Fruit fly (Drosophila melanogaster): ENCODE measurements around the gene bnb.
A peak's percentile ranks its signal among the peaks of the same experiment; 100 is the strongest.

The bnb gene

DNA sequence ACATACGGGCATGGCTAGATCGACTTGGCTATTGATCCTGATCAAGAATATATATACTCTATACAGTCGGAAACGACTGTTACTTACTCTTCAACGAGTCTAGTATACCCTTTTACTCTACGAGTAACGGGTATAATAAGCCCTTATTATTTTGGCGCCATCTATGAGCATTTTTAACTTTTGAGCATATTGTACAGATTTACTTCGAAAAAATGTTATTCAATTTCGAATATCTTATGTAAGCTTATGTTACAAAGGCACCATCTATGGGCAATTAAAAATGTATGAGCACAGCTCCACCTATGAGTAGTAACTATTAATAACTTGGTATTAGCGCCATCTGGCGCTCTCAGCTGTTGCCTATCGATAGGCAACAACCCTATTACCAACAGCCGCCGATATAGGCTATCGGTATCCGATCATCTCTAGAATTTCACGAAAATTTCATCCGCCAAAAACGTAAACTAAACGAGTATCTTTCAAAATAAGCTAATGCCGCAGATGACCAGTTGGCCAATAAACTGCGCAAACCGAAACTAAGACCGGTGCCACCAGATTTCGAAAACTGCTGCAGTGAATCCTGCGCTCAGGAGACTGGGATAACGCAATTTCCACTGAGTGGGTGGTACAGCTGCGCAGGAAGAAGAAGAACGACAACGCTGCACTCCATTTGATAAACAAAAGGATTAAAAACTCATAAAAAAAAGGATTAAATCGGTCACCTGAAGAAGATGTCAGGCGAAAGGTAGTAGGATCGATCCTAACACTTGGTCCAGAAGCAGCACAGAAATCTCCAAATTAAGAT lies 45.9 kb upstream of the bnb start, which contains the start of gene htk (continued):
- peak; percentile 78 for TF ChIP-seq NC2β (GFP tag; optimal IDR thresholded peaks at IDR 0.05)
- TF ChIP-seq MTF-1 (GFP tag; optimal IDR thresholded peaks at IDR 0.05; ENCODE audit: borderline replicate concordance): peak; percentile 70
- TF ChIP-seq Hmr (GFP tag; optimal IDR thresholded peaks at IDR 0.05): peak; percentile 75
- TF ChIP-seq CG7987 (GFP tag; optimal IDR thresholded peaks at IDR 0.05): peak; percentile 72
- TF ChIP-seq CG8290 (GFP tag; optimal IDR thresholded peaks at IDR 0.05): peak; percentile 87
- peak; percentile 52 to 88 for TF ChIP-seq CG8290 (tag; optimal IDR thresholded peaks at IDR 0.05)
- peak; percentile 74 for TF ChIP-seq YL-1 (GFP tag; optimal IDR thresholded peaks at IDR 0.05)
- TF ChIP-seq Bdp1 (GFP tag; optimal IDR thresholded peaks at IDR 0.05): peak; percentile 39
- TF ChIP-seq CG2202 (tag; optimal IDR thresholded peaks at IDR 0.05): no peak
- TF ChIP-seq CG11085 (GFP tag; IDR thresholded peaks at IDR 0.05): peak; percentile 72
- peak; percentile 50 for TF ChIP-seq gsb (GFP tag; IDR thresholded peaks at IDR 0.05)
- TF ChIP-seq wor (GFP tag; IDR thresholded peaks at IDR 0.05): no peak
- no peak for TF ChIP-seq sc (optimal IDR thresholded peaks at IDR 0.05)
- TF ChIP-seq sc (GFP tag; optimal IDR thresholded peaks at IDR 0.05): peak; percentile 3
- peak; percentile 22; the same call in 1 of the 2 replicates for TF ChIP-seq esg (GFP tag; conservative IDR thresholded peaks at IDR 0.05)
- TF ChIP-seq insv (GFP tag; optimal IDR thresholded peaks at IDR 0.05): peak in 1 of 2 experiments; percentile 71
- peak; percentile 36 for TF ChIP-seq repo (GFP tag; optimal IDR thresholded peaks at IDR 0.05)
- TF ChIP-seq stc (GFP tag; IDR thresholded peaks at IDR 0.05): no peak; the same call in 1 of the 2 replicates
- no peak for TF ChIP-seq rib (GFP tag; IDR thresholded peaks at IDR 0.05)
- peak; percentile 64 for TF ChIP-seq NC2α (GFP tag; optimal IDR thresholded peaks at IDR 0.05)
- no peak for TF ChIP-seq CG6654 (GFP tag; optimal IDR thresholded peaks at IDR 0.05)
- TF ChIP-seq CG17385 (GFP tag; optimal IDR thresholded peaks at IDR 0.05): peak; percentile 93
- no peak for TF ChIP-seq Dfd (GFP tag; optimal IDR thresholded peaks at IDR 0.05)
- peak; percentile 60 for TF ChIP-seq E2f2 (GFP tag; IDR thresholded peaks at IDR 0.05)
- TF ChIP-seq CG12104 (GFP tag; optimal IDR thresholded peaks at IDR 0.05): peak; percentile 1
- TF ChIP-seq fd96Cb (tag; optimal IDR thresholded peaks at IDR 0.05): no peak
- TF ChIP-seq CG15479 (GFP tag; optimal IDR thresholded peaks at IDR 0.05): no peak
- TF ChIP-seq CG14710 (tag; optimal IDR thresholded peaks at IDR 0.05): peak; percentile 51
- no peak for TF ChIP-seq D (optimal IDR thresholded peaks at IDR 0.05)
- no peak for TF ChIP-seq D (GFP tag; optimal IDR thresholded peaks at IDR 0.05)
- TF ChIP-seq zfh1 (GFP tag; IDR thresholded peaks at IDR 0.05): peak; percentile 83
- TF ChIP-seq dati (GFP tag; IDR thresholded peaks at IDR 0.05): no peak
- peak; percentile 28 for TF ChIP-seq Blimp-1 (GFP tag; optimal IDR thresholded peaks at IDR 0.05)
- no peak for TF ChIP-seq CG17568 (GFP tag; optimal IDR thresholded peaks at IDR 0.05)
- no peak for TF ChIP-seq CG10565 (GFP tag; optimal IDR thresholded peaks at IDR 0.05)
- peak; percentile 46 for TF ChIP-seq CG13424 (tag; optimal IDR thresholded peaks at IDR 0.05)
- peak; percentile 32; the same call in 1 of the 2 replicates for TF ChIP-seq Taf1 (GFP tag; IDR thresholded peaks at IDR 0.05)
- no peak for TF ChIP-seq CG4360 (GFP tag; IDR thresholded peaks at IDR 0.05)
- TF ChIP-seq btn (GFP tag; optimal IDR thresholded peaks at IDR 0.05): peak; percentile 23
- TF ChIP-seq CG6272 (GFP tag; IDR thresholded peaks at IDR 0.05): peak; percentile 50; the same call in 1 of the 2 replicates
- TF ChIP-seq pros (GFP tag; optimal IDR thresholded peaks at IDR 0.05): no peak
- peak; percentile 99 for TF ChIP-seq CTCF (GFP tag; optimal IDR thresholded peaks at IDR 0.05)
- peak; percentile 69 for TF ChIP-seq nmo (GFP tag; optimal IDR thresholded peaks at IDR 0.05)
- TF ChIP-seq CG12219 (GFP tag; optimal IDR thresholded peaks at IDR 0.05): no peak
- TF ChIP-seq HmgZ (tag; optimal IDR thresholded peaks at IDR 0.05): peak; percentile 73
- 0 out of 3 replicates have a peak, but pooled peaks have one; percentile 26 for TF ChIP-seq tgo (GFP tag; IDR thresholded peaks at IDR 0.05)
- TF ChIP-seq Antp (GFP tag; optimal IDR thresholded peaks at IDR 0.05): peak; percentile 83
- peak; percentile 87 for TF ChIP-seq CHES-1-like (GFP tag; optimal IDR thresholded peaks at IDR 0.05)
- peak; percentile 75 for TF ChIP-seq CG30403 (GFP tag; optimal IDR thresholded peaks at IDR 0.05)
- TF ChIP-seq CG33557 (GFP tag; optimal IDR thresholded peaks at IDR 0.05): peak; percentile 19
- peak; percentile 27 for TF ChIP-seq tx (GFP tag; optimal IDR thresholded peaks at IDR 0.05)
